Worm (Caenorhabditis elegans): Measurements from ENCODE around the gene T09F3.2.

DNA sequence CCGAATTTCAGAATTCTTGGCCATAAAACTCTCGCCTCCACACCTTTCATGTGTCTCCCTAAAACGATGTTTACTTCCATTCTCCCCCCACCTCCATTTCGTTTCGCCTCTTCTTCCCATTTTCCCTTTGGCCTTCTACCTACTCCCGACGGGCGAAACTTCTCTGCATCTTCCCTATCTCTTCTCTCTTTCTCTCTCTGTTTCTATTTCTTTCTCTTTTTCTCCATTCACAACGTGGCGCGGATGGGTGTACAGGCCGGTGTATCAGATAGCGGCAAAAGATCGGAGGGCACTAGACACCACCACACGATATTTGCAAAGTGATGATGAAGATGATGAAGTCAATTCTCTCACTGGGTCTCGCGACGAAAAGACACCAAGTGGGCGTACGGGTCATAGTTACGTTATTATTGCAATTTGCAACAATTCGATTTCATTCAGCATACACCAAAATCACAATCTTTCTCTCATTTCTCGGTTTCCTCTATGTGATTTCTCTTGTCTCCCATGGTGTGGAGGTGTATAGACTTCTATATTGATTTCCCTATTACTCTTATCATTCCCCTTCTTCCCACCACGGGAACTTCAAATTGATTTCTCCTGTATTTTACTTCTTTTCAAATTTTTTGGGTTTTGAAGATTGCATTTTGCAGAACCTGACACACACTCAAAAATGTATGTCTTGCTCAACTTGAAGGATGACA, 6.1 kb upstream of the T09F3.2 start, which contains the start of gene ztf-27:
- TF ChIP-seq ztf-22 (GFP tag; optimal IDR thresholded peaks at IDR 0.05) (no peak), unc-62 (GFP tag; optimal IDR thresholded peaks at IDR 0.05) (no peak), mel-28 (tag; optimal IDR thresholded peaks at IDR 0.05; ENCODE audit: borderline replicate concordance) (no peak), rcor-1 (GFP tag; IDR thresholded peaks at IDR 0.05) (no peak), F57C9.4 (tag; optimal IDR thresholded peaks at IDR 0.05) (no peak), tbp1 (GFP tag; optimal IDR thresholded peaks at IDR 0.05) (no peak), snpc-1.1 (tag; optimal IDR thresholded peaks at IDR 0.05; ENCODE audit: insufficient read depth) (no peak), sea-2 (GFP tag; IDR thresholded peaks at IDR 0.05) (no peak), rec-8 (tag; optimal IDR thresholded peaks at IDR 0.05) (no peak), B0261.1 (tag; optimal IDR thresholded peaks at IDR 0.05) (no peak), nhr-90 (tag; optimal IDR thresholded peaks at IDR 0.05) (no peak), ama-1 (optimal IDR thresholded peaks at IDR 0.05) (no peak), ama-1 (GFP tag; optimal IDR thresholded peaks at IDR 0.05) (no peak)

Data from whole organism, young adult.